Worm (Caenorhabditis elegans) whole organism, late embryonic: ENCODE results near the gene ZK1320.3.
A peak's percentile ranks its signal among the peaks of the same experiment; 100 is the strongest.

Source experiments
- C38D4.7 ChIP-seq: fragments of 200-800 bp; sonication (Bioruptor generic); optimal IDR thresholded peaks from 2 replicates; lab custom pipeline; 2018; ENCODE audit warnings: mild to moderate bottlenecking, missing genetic modification characterization, moderate library complexity, missing compliant biosample characterization
- K09A11.1 ChIP-seq: sonication (generic microtip); optimal IDR thresholded peaks from 2 replicates; lab custom pipeline; 2017; ENCODE audit warnings: antibody characterized with exemption, mild to moderate bottlenecking, missing genetic modification characterization, missing compliant biosample characterization; ENCODE audit not compliant: insufficient read depth
- T23F11.4 ChIP-seq: fragments of 200-800 bp; sonication (Bioruptor generic); optimal IDR thresholded peaks from 2 replicates; lab custom pipeline; 2018; ENCODE audit warnings: mild to moderate bottlenecking, missing genetic modification characterization, missing compliant biosample characterization
- Y22D7AL.16 ChIP-seq: sonication (generic microtip); optimal IDR thresholded peaks from 2 replicates; lab custom pipeline; 2016; ENCODE audit warnings: missing genetic modification characterization, missing compliant biosample characterization
- ama-1 ChIP-seq: fragments of 150-350 bp; optimal IDR thresholded peaks from 2 replicates; lab custom pipeline; 2014
- ceh-18 ChIP-seq: sonication (generic microtip); optimal IDR thresholded peaks from 2 replicates; lab custom pipeline; 2016; ENCODE audit warnings: missing genetic modification characterization, missing compliant biosample characterization
- ceh-19 ChIP-seq: fragments of 200-800 bp; sonication (Bioruptor generic); optimal IDR thresholded peaks from 2 replicates; lab custom pipeline; 2018; ENCODE audit warnings: mild to moderate bottlenecking, missing genetic modification characterization, missing compliant biosample characterization
- ceh-30 ChIP-seq: fragments of 150-350 bp; optimal IDR thresholded peaks from 2 replicates; lab custom pipeline; 2014; ENCODE audit warnings: missing biosample characterization, missing genetic modification characterization
- ceh-31 ChIP-seq: sonication (generic microtip); optimal IDR thresholded peaks from 2 replicates; lab custom pipeline; 2016; ENCODE audit warnings: missing genetic modification characterization, missing compliant biosample characterization
- ceh-45 ChIP-seq: fragments of 200-800 bp; sonication (Bioruptor generic); IDR thresholded peaks from 2 replicates; pipeline ENCODE4 v1.3.6; 2022; ENCODE audit warnings: missing genetic modification reagents, missing genetic modification characterization, missing compliant biosample characterization
- ceh-48 ChIP-seq: sonication (generic microtip); optimal IDR thresholded peaks from 2 replicates; lab custom pipeline; 2016; ENCODE audit warnings: missing genetic modification characterization, inconsistent platforms, missing compliant biosample characterization
- ceh-9 ChIP-seq: sonication (generic microtip); optimal IDR thresholded peaks from 2 replicates; lab custom pipeline; 2016; ENCODE audit warnings: mild to moderate bottlenecking, missing genetic modification characterization, inconsistent platforms, missing compliant biosample characterization
- dmd-4 ChIP-seq: sonication (generic microtip); optimal IDR thresholded peaks from 2 replicates; lab custom pipeline; 2016; ENCODE audit warnings: borderline replicate concordance, missing genetic modification characterization, missing compliant biosample characterization
- dve-1 ChIP-seq: sonication (generic microtip); optimal IDR thresholded peaks from 2 replicates; lab custom pipeline; 2017; ENCODE audit warnings: antibody characterized with exemption, mild to moderate bottlenecking, missing genetic modification characterization, missing compliant biosample characterization
- ets-4 ChIP-seq: sonication (generic microtip); optimal IDR thresholded peaks from 2 replicates; lab custom pipeline; 2016; ENCODE audit warnings: missing genetic modification characterization, missing compliant biosample characterization
- eyg-1 ChIP-seq: sonication (generic microtip); optimal IDR thresholded peaks from 2 replicates; lab custom pipeline; 2016; ENCODE audit warnings: missing genotype, missing genetic modification characterization, missing compliant biosample characterization
- fkh-10 ChIP-seq: fragments of 150-350 bp; optimal IDR thresholded peaks from 2 replicates; lab custom pipeline; 2014; ENCODE audit warnings: missing biosample characterization, missing genetic modification reagents, missing genetic modification characterization
- fkh-6 ChIP-seq: sonication (generic microtip); optimal IDR thresholded peaks from 2 replicates; lab custom pipeline; 2016; ENCODE audit warnings: missing genetic modification characterization, missing compliant biosample characterization
- gmeb-2 ChIP-seq: sonication (generic microtip); optimal IDR thresholded peaks from 2 replicates; lab custom pipeline; 2016; ENCODE audit warnings: missing genetic modification characterization, inconsistent platforms, missing compliant biosample characterization
- hlh-15 ChIP-seq: sonication (generic microtip); optimal IDR thresholded peaks from 2 replicates; lab custom pipeline; 2016; ENCODE audit warnings: missing genetic modification characterization, missing compliant biosample characterization
- hlh-8 ChIP-seq: sonication (generic microtip); optimal IDR thresholded peaks from 2 replicates; lab custom pipeline; 2016; ENCODE audit warnings: missing genotype, missing genetic modification characterization, missing compliant biosample characterization
- lim-6 ChIP-seq: sonication (generic microtip); optimal IDR thresholded peaks from 2 replicates; lab custom pipeline; 2016; ENCODE audit warnings: missing genetic modification characterization, missing compliant biosample characterization
- mec-3 ChIP-seq: sonication (generic microtip); optimal IDR thresholded peaks from 2 replicates; lab custom pipeline; 2016; ENCODE audit warnings: borderline replicate concordance, missing genetic modification characterization, missing compliant biosample characterization
- nfya-1 ChIP-seq: sonication (generic microtip); optimal IDR thresholded peaks from 2 replicates; lab custom pipeline; 2017; ENCODE audit warnings: missing genetic modification characterization, mild to moderate bottlenecking, missing compliant biosample characterization, antibody characterized with exemption, moderate library complexity
- nhr-11 ChIP-seq: fragments of 150-350 bp; optimal IDR thresholded peaks from 2 replicates; lab custom pipeline; 2014; ENCODE audit warnings: missing biosample characterization, missing genetic modification characterization
- nhr-232 ChIP-seq: sonication (generic microtip); optimal IDR thresholded peaks from 2 replicates; lab custom pipeline; 2016; ENCODE audit warnings: missing genetic modification characterization, missing compliant biosample characterization
- npax-4 ChIP-seq: sonication (generic microtip); optimal IDR thresholded peaks from 2 replicates; lab custom pipeline; 2016; ENCODE audit warnings: missing genetic modification characterization, missing compliant biosample characterization
- odd-2 ChIP-seq: sonication (generic microtip); optimal IDR thresholded peaks from 2 replicates; lab custom pipeline; 2017; ENCODE audit warnings: antibody characterized with exemption, mild to moderate bottlenecking, missing genetic modification characterization, missing compliant biosample characterization
- pag-3 ChIP-seq: sonication (generic microtip); optimal IDR thresholded peaks from 2 replicates; lab custom pipeline; 2016; ENCODE audit warnings: missing compliant biosample characterization, missing genetic modification characterization, borderline replicate concordance
- pat-9 ChIP-seq: fragments of 200-800 bp; sonication (Bioruptor generic); optimal IDR thresholded peaks from 2 replicates; lab custom pipeline; 2018; ENCODE audit warnings: mild to moderate bottlenecking, missing genetic modification characterization, moderate library complexity, missing compliant biosample characterization
- pha-2 ChIP-seq: sonication (generic microtip); optimal IDR thresholded peaks from 2 replicates; lab custom pipeline; 2017; ENCODE audit warnings: mild to moderate bottlenecking, missing genetic modification characterization, missing compliant biosample characterization
- pha-4 ChIP-seq: fragments of 150-350 bp; optimal IDR thresholded peaks from 2 replicates; lab custom pipeline; 2018; ENCODE audit warnings: missing biosample characterization, missing genetic modification reagents, missing genetic modification characterization
- ref-2 ChIP-seq: sonication (generic microtip); optimal IDR thresholded peaks from 2 replicates; lab custom pipeline; 2016; ENCODE audit warnings: missing genetic modification characterization, missing compliant biosample characterization
- sdc-2 ChIP-seq: sonication (generic microtip); optimal IDR thresholded peaks from 2 replicates; lab custom pipeline; 2016; ENCODE audit warnings: missing genotype, missing genetic modification characterization, missing compliant biosample characterization
- sox-2 ChIP-seq: fragments of 200-800 bp; sonication (Bioruptor generic); IDR thresholded peaks from 2 replicates; pipeline ENCODE4 v1.3.6; 2022; ENCODE audit warnings: missing genetic modification reagents, missing genetic modification characterization, missing compliant biosample characterization
- tbx-2 ChIP-seq: sonication (generic microtip); optimal IDR thresholded peaks from 2 replicates; lab custom pipeline; 2016; ENCODE audit warnings: missing genetic modification characterization, missing compliant biosample characterization
- tbx-7 ChIP-seq: sonication (generic microtip); optimal IDR thresholded peaks from 2 replicates; lab custom pipeline; 2016; ENCODE audit warnings: missing genotype, missing genetic modification characterization, missing compliant biosample characterization

ZK1320.3 gene

DNA sequence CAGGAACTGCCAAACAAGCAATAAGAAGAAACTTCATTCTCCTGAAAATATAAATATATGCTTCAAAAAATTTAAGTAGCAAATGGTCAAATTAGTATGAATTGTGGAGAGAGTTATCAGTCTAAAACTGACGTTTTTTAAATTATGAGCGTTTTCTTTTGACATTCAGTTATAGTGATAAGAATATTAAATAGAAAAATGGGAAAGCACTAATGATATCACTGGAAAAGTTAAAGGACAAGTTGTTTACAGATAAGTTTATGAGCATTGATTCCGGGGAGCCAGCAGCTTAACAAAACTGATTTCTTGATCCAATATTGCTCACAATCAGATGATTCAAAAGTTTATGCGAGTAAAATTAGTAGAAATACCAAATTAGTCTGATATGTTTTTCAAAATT, at the start of gene ZK1320.3:
Gene ZK1320.3 (minus strand): TSS at position 41 of the 400 bp plus-strand sequence.
- TF ChIP-seq nhr-232 (tag; lab: Kevin White, UChicago), result no peak
- TF ChIP-seq mec-3 (tag; lab: Kevin White, UChicago), result no peak
- TF ChIP-seq K09A11.1 (tag; lab: Kevin White, UChicago), result no peak
- TF ChIP-seq fkh-6 (tag; lab: Kevin White, UChicago), result no peak
- TF ChIP-seq ceh-31 (tag; lab: Kevin White, UChicago), result no peak
- TF ChIP-seq odd-2 (tag; lab: Kevin White, UChicago), result no peak
- no peak for TF ChIP-seq npax-4 (tag; lab: Kevin White, UChicago)
- no peak for TF ChIP-seq sox-2 (GFP tag; lab: Robert Waterston, UW)
- TF ChIP-seq lim-6 (tag; lab: Kevin White, UChicago), result no peak
- TF ChIP-seq ceh-9 (tag; lab: Kevin White, UChicago), result no peak
- no peak for TF ChIP-seq pha-2 (tag; lab: Kevin White, UChicago)
- no peak for TF ChIP-seq nhr-11
- no peak for TF ChIP-seq tbx-2 (tag; lab: Kevin White, UChicago)

DNA sequence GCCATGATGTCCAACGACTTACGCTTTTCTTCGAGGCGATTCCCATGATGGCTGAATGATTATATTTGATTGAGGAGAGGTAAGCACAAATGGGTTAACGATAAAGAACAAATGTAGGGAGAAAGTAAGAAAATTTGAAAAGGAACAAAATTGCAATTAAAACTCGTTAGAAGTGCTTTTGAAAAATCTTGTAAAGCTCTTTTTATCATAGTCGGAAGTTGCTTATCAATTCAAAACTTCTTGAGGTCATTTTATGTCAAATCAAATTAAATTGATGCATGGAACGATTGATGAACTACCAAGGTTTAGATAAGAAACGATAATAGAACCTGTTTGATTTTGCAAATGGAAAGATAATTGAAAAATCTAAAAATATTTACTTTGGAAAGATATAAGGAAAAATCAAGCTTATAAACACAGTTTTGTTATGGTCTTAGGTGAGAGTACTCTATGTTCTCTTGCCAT, 48.6 kb upstream of the ZK1320.3 start, which contains the start of gene glt-5:
Gene glt-5 (minus strand): TSS at position 51 of the 465 bp plus-strand sequence.
- TF ChIP-seq tbx-2 (tag; lab: Kevin White, UChicago) (no peak), pha-4 (no peak), dmd-4 (tag; lab: Kevin White, UChicago) (no peak), ceh-30 (no peak), C38D4.7 (GFP tag; lab: Kevin White, UChicago) (no peak), T23F11.4 (no peak), ama-1 (lab: Kevin White, UChicago) (no peak), ceh-45 (no peak), sdc-2 (no peak)

DNA sequence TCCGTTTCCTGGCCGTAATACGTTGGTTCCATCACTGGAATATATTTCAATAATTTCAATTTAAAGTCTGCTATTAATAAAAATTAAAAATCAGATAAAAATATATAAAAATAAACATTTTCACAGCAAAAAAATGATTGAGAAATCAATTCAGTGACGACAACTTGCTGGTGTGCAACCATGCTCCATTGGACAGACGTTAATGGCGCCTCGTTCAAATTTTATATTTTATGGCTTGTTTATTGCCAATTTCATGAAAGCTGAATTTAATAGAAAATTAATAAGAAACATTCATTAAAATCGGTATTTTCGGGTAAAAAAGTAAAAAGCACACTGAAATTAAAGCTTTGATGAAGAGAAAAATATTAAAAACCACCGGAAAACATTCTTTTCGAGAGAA, 46.0 kb upstream of the ZK1320.3 start, which contains the start of gene Y53C12A.3:
Gene Y53C12A.3 (minus strand): TSS at position 34 of the 400 bp plus-strand sequence.
- TF ChIP-seq nfya-1 (tag; lab: Kevin White, UChicago), result peak; percentile 0
- TF ChIP-seq ref-2 (tag; lab: Kevin White, UChicago), result no peak
- TF ChIP-seq dmd-4 (tag; lab: Kevin White, UChicago), result no peak
- TF ChIP-seq ceh-48 (tag; lab: Kevin White, UChicago), result no peak
- TF ChIP-seq pag-3 (tag; lab: Kevin White, UChicago), result no peak

DNA sequence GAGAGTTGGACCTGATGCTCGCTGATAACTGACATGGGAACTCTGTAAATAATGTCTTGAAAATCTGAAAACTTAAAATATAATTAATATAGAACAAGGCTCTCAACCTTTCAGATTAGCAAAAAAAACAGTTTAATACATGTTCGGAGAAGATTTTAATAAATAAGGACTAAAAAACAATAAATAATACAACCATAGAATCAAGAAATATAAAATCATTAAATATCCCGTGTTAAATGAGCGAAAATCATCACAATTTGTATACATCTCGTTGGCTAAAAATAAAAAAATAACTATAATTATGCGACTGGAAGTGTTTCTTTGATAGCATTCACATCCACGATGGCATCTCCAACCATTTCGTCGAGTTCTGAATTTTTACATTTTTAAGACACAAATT, 44.5 kb upstream of the ZK1320.3 start, which contains the start of gene Y53C12A.10:
Gene Y53C12A.10 (minus strand): TSS at position 101 of the 400 bp plus-strand sequence.
- TF ChIP-seq fkh-10 (GFP tag; lab: Kevin White, UChicago) (no peak), ets-4 (tag; lab: Kevin White, UChicago) (no peak), ceh-48 (tag; lab: Kevin White, UChicago) (no peak), nhr-232 (tag; lab: Kevin White, UChicago) (no peak), dve-1 (tag; lab: Kevin White, UChicago) (no peak), ceh-18 (tag; lab: Kevin White, UChicago) (no peak), Y22D7AL.16 (tag; lab: Kevin White, UChicago) (no peak), gmeb-2 (tag; lab: Kevin White, UChicago) (no peak), tbx-7 (tag; lab: Kevin White, UChicago) (no peak), dmd-4 (tag; lab: Kevin White, UChicago) (no peak), eyg-1 (tag; lab: Kevin White, UChicago) (no peak), odd-2 (tag; lab: Kevin White, UChicago) (no peak)

DNA sequence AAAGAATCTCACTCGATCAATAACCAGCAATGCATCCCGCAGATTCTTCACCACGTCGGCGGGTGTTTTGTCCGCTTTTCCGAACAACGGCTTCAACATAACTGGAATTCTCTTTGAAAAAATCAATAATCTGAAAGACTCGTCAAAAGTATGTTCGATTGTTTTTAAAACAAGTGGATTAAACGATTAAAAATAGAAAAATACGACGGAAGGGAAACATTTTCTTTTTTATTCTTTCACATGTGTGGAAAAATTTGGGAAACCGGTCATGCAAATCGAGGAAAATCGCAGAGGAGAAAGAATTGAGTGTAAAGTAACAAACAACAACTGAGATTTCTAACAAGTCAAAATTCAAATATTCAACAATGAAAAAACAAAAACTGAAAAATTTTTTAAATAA, 43.4 kb upstream of the ZK1320.3 start, which contains the start of gene mop-25.2:
Gene mop-25.2 (minus strand): TSS at position 101 of the 400 bp plus-strand sequence.
- TF ChIP-seq pat-9 (tag; lab: Kevin White, UChicago) (no peak), hlh-8 (tag; lab: Kevin White, UChicago) (no peak), ceh-30 (no peak), K09A11.1 (tag; lab: Kevin White, UChicago) (no peak), hlh-15 (tag; lab: Kevin White, UChicago) (no peak), ceh-19 (GFP tag; lab: Kevin White, UChicago) (no peak)
